Fruit fly (Drosophila melanogaster) whole organism, embryonic: ENCODE measurements around the gene fzy.

Experiments used
- Ada2b ChIP-seq: fragments of 200-800 bp; sonication (Bioruptor generic); IDR thresholded peaks from 2 replicates; pipeline ENCODE4 v1.3.6; 2022; ENCODE audit warnings: missing biosample characterization, missing genetic modification characterization
- CG11247 ChIP-seq: fragments of 200-800 bp; sonication (Bioruptor generic); IDR thresholded peaks from 2 replicates; pipeline ENCODE4 v1.3.6; 2022; ENCODE audit warnings: missing biosample characterization, missing genetic modification characterization
- CG12744 ChIP-seq: fragments of 200-800 bp; sonication (Bioruptor generic); optimal IDR thresholded peaks from 2 replicates; lab custom pipeline; 2016; ENCODE audit warnings: missing biosample characterization, missing genetic modification characterization
- CG13287 ChIP-seq: fragments of 200-800 bp; sonication (Bioruptor generic); IDR thresholded peaks from 2 replicates; pipeline ENCODE4 v1.3.6; 2022; ENCODE audit warnings: missing biosample characterization, missing genetic modification characterization; ENCODE audit not compliant: partially characterized antibody
- CG15011 ChIP-seq: fragments of 200-800 bp; sonication (Bioruptor generic); optimal IDR thresholded peaks from 3 replicates; lab custom pipeline; 2018; ENCODE audit warnings: missing biosample characterization, mild to moderate bottlenecking, missing genetic modification characterization
- CG15696 ChIP-seq: fragments of 200-800 bp; sonication (Bioruptor generic); optimal IDR thresholded peaks from 2 replicates; lab custom pipeline; 2019; ENCODE audit warnings: missing biosample characterization, mild to moderate bottlenecking, missing genetic modification characterization, moderate library complexity
- CG1602 ChIP-seq: fragments of 200-800 bp; sonication (Bioruptor generic); optimal IDR thresholded peaks from 3 replicates; lab custom pipeline; 2016; ENCODE audit warnings: missing biosample characterization, missing genetic modification characterization
- CG17359 ChIP-seq: fragments of 200-800 bp; sonication (Bioruptor generic); optimal IDR thresholded peaks from 3 replicates; lab custom pipeline; 2018; ENCODE audit warnings: missing biosample characterization, mild to moderate bottlenecking, missing genetic modification characterization, moderate library complexity
- CG33213 ChIP-seq: fragments of 200-800 bp; sonication (Bioruptor generic); optimal IDR thresholded peaks from 3 replicates; lab custom pipeline; 2016; ENCODE audit warnings: missing biosample characterization, missing genetic modification characterization
- CG42726 ChIP-seq: fragments of 200-800 bp; sonication (Bioruptor generic); IDR thresholded peaks from 2 replicates; pipeline ENCODE4 v1.3.6; 2022; ENCODE audit warnings: missing biosample characterization, missing genetic modification characterization; ENCODE audit not compliant: partially characterized antibody
- CG4730 ChIP-seq: fragments of 200-800 bp; sonication (Bioruptor generic); IDR thresholded peaks from 2 replicates; pipeline ENCODE4 v1.3.6; 2022; ENCODE audit warnings: missing biosample characterization, missing genetic modification characterization
- CG7271 ChIP-seq: fragments of 200-800 bp; sonication (Bioruptor generic); optimal IDR thresholded peaks from 2 replicates; lab custom pipeline; 2018; ENCODE audit warnings: missing biosample characterization, mild to moderate bottlenecking, missing genetic modification characterization, moderate library complexity
- CG7745 ChIP-seq: fragments of 200-800 bp; sonication (Bioruptor generic); optimal IDR thresholded peaks from 2 replicates; lab custom pipeline; 2018; ENCODE audit warnings: missing biosample characterization, mild to moderate bottlenecking, missing genetic modification characterization, moderate library complexity
- Dad ChIP-seq: fragments of 200-800 bp; sonication (Bioruptor generic); optimal IDR thresholded peaks from 3 replicates; lab custom pipeline; 2016; ENCODE audit warnings: missing biosample characterization, missing genetic modification characterization
- Dfd ChIP-seq, 2 experiments: fragments of >200 bp; optimal IDR thresholded peaks; 2 replicates each; lab custom pipeline; 2017; ENCODE audit warnings: missing biosample characterization in 2 of 2, missing genetic modification characterization in 2 of 2
- Doc2 ChIP-seq: fragments of 200-800 bp; sonication (Bioruptor generic); IDR thresholded peaks from 2 replicates; pipeline ENCODE4 v1.3.6; 2022; ENCODE audit warnings: missing biosample characterization, missing genetic modification characterization
- Dp ChIP-seq: fragments of 200-800 bp; sonication (Bioruptor generic); optimal IDR thresholded peaks from 2 replicates; lab custom pipeline; 2018; ENCODE audit warnings: missing biosample characterization, mild to moderate bottlenecking, missing genetic modification characterization, moderate library complexity
- E2f2 ChIP-seq: fragments of 200-800 bp; sonication (Bioruptor generic); IDR thresholded peaks from 2 replicates; pipeline ENCODE4 v1.3.6; 2022; ENCODE audit warnings: missing biosample characterization, missing genetic modification characterization
- Ets97D ChIP-seq: fragments of 200-800 bp; sonication (Bioruptor generic); optimal IDR thresholded peaks from 3 replicates; lab custom pipeline; 2016; ENCODE audit warnings: missing biosample characterization, missing genetic modification characterization
- H15 ChIP-seq: fragments of 200-800 bp; sonication (Bioruptor generic); IDR thresholded peaks from 3 replicates; pipeline ENCODE4 v1.3.6; 2022; ENCODE audit warnings: missing biosample characterization, missing genetic modification characterization
- HLHmδ ChIP-seq: fragments of 200-800 bp; sonication (Bioruptor generic); optimal IDR thresholded peaks from 2 replicates; lab custom pipeline; 2018; ENCODE audit warnings: missing biosample characterization, mild to moderate bottlenecking, missing genetic modification characterization, moderate library complexity
- Hr3 ChIP-seq: fragments of 200-800 bp; sonication (Bioruptor generic); optimal IDR thresholded peaks from 3 replicates; lab custom pipeline; 2016; ENCODE audit warnings: missing biosample characterization, missing genetic modification characterization
- Mes4 ChIP-seq: fragments of 200-800 bp; sonication (Bioruptor generic); optimal IDR thresholded peaks from 2 replicates; lab custom pipeline; 2016; ENCODE audit warnings: missing biosample characterization, missing genetic modification characterization
- PHDP ChIP-seq: fragments of 200-800 bp; sonication (Bioruptor generic); optimal IDR thresholded peaks from 3 replicates; lab custom pipeline; 2018; ENCODE audit warnings: missing biosample characterization, mild to moderate bottlenecking, missing genetic modification characterization, moderate library complexity
- Pdp1 ChIP-seq, 2 experiments: fragments of 200-800 bp; sonication (Bioruptor generic); optimal IDR thresholded peaks; 3 replicates each; lab custom pipeline; 2016; ENCODE audit warnings: missing biosample characterization in 2 of 2, missing genetic modification characterization in 2 of 2, mild to moderate bottlenecking in 1 of 2, moderate library complexity in 1 of 2
- Sin3A ChIP-seq: fragments of >200 bp; optimal IDR thresholded peaks from 2 replicates; lab custom pipeline; 2018
- Six4 ChIP-seq: fragments of 200-800 bp; sonication (Bioruptor generic); optimal IDR thresholded peaks from 2 replicates; lab custom pipeline; 2016; ENCODE audit warnings: missing biosample characterization, missing genetic modification characterization
- Ssrp ChIP-seq: fragments of 200-800 bp; sonication (Bioruptor generic); optimal IDR thresholded peaks from 2 replicates; lab custom pipeline; 2018; ENCODE audit warnings: missing biosample characterization, mild to moderate bottlenecking, missing genetic modification characterization, moderate library complexity
- Trl ChIP-seq, 3 experiments: fragments of >200 bp in 2 of 3; fragments of 200-800 bp in 1 of 3; sonication (Bioruptor generic) in 1 of 3; optimal IDR thresholded peaks; 2 replicates in 1 of 3; 3 replicates in 2 of 3; lab custom pipeline; 2016 to 2017; ENCODE audit warnings: missing biosample characterization in 1 of 3, missing genetic modification characterization in 1 of 3
- al ChIP-seq: fragments of 200-800 bp; sonication (Bioruptor generic); IDR thresholded peaks from 2 replicates; pipeline ENCODE4 v1.3.6; 2022; ENCODE audit warnings: missing biosample characterization, missing genetic modification characterization
- amos ChIP-seq: fragments of 200-800 bp; sonication (Bioruptor generic); IDR thresholded peaks from 2 replicates; pipeline ENCODE4 v1.3.6; 2022; ENCODE audit warnings: missing biosample characterization, missing genetic modification characterization; ENCODE audit not compliant: partially characterized antibody
- ase ChIP-seq: fragments of 200-800 bp; sonication (Bioruptor generic); IDR thresholded peaks from 3 replicates; pipeline ENCODE4 v1.3.6; 2022; ENCODE audit warnings: missing biosample characterization, missing genetic modification characterization
- cad ChIP-seq: fragments of >200 bp; optimal IDR thresholded peaks from 2 replicates; lab custom pipeline; 2017; ENCODE audit warnings: missing biosample characterization, missing genetic modification characterization
- caup ChIP-seq: fragments of 200-800 bp; sonication (Bioruptor generic); optimal IDR thresholded peaks from 3 replicates; lab custom pipeline; 2017; ENCODE audit warnings: missing biosample characterization, mild to moderate bottlenecking, missing genetic modification characterization, moderate library complexity; ENCODE audit not compliant: severe bottlenecking
- cg ChIP-seq: fragments of 200-800 bp; sonication (Bioruptor generic); optimal IDR thresholded peaks from 3 replicates; lab custom pipeline; 2019; ENCODE audit warnings: missing biosample characterization, mild to moderate bottlenecking, missing genetic modification characterization, moderate library complexity
- ci ChIP-seq: fragments of 200-800 bp; sonication (Bioruptor generic); IDR thresholded peaks from 3 replicates; pipeline ENCODE4 v1.3.6; 2022; ENCODE audit warnings: missing biosample characterization, missing genetic modification characterization
- crp ChIP-seq, 2 experiments: fragments of 200-800 bp; sonication (Bioruptor generic); optimal IDR thresholded peaks; 2 replicates in 1 of 2; 3 replicates in 1 of 2; lab custom pipeline; 2017; ENCODE audit warnings: missing biosample characterization in 2 of 2, missing genetic modification characterization in 2 of 2, mild to moderate bottlenecking in 1 of 2, moderate library complexity in 1 of 2
- dmrt11E ChIP-seq: fragments of 200-800 bp; sonication (Bioruptor generic); optimal IDR thresholded peaks from 3 replicates; lab custom pipeline; 2018; ENCODE audit warnings: missing biosample characterization, mild to moderate bottlenecking, missing genetic modification characterization, moderate library complexity
- ewg ChIP-seq: fragments of 200-800 bp; sonication (Bioruptor generic); optimal IDR thresholded peaks from 3 replicates; lab custom pipeline; 2017; ENCODE audit warnings: mild to moderate bottlenecking, missing biosample characterization, missing genetic modification reagents, missing genetic modification characterization
- ham ChIP-seq: fragments of 200-800 bp; sonication (Bioruptor generic); IDR thresholded peaks from 2 replicates; pipeline ENCODE4 v1.3.6; 2022; ENCODE audit warnings: missing biosample characterization, missing genetic modification characterization
- insv ChIP-seq, 2 experiments: fragments of 200-800 bp; sonication (Bioruptor generic); optimal IDR thresholded peaks; 3 replicates each; lab custom pipeline; 2016 to 2018; ENCODE audit warnings: missing biosample characterization in 2 of 2, missing genetic modification characterization in 2 of 2
- lilli ChIP-seq: fragments of 200-800 bp; sonication (Bioruptor generic); optimal IDR thresholded peaks from 3 replicates; lab custom pipeline; 2016; ENCODE audit warnings: missing biosample characterization, missing genetic modification characterization
- lov ChIP-seq, 2 experiments: fragments of 200-800 bp in 1 of 2; fragments of >200 bp in 1 of 2; sonication (Bioruptor generic) in 1 of 2; IDR thresholded peaks in 1 of 2; optimal IDR thresholded peaks in 1 of 2; 2 replicates in 1 of 2; 3 replicates in 1 of 2; pipeline versions ENCODE4 v1.3.6 to Lab custom; 2017 to 2022; ENCODE audit warnings: missing biosample characterization in 1 of 2, missing genetic modification characterization in 1 of 2
- pum ChIP-seq: fragments of 200-800 bp; sonication (Bioruptor generic); optimal IDR thresholded peaks from 2 replicates; lab custom pipeline; 2016; ENCODE audit warnings: missing biosample characterization, missing genetic modification characterization
- sd ChIP-seq: fragments of 200-800 bp; sonication (Bioruptor generic); optimal IDR thresholded peaks from 3 replicates; lab custom pipeline; 2018; ENCODE audit warnings: missing biosample characterization, mild to moderate bottlenecking, missing genetic modification characterization, moderate library complexity
- sens ChIP-seq: fragments of 200-800 bp; sonication (Bioruptor generic); peaks from one replicate; lab custom pipeline; 2016; ENCODE audit warnings: missing biosample characterization, missing genetic modification characterization
- tin ChIP-seq: fragments of 200-800 bp; sonication (Bioruptor generic); optimal IDR thresholded peaks from 3 replicates; lab custom pipeline; 2016; ENCODE audit warnings: missing biosample characterization, missing genetic modification characterization
- tio ChIP-seq: fragments of 200-800 bp; sonication (Bioruptor generic); optimal IDR thresholded peaks from 2 replicates; lab custom pipeline; 2017; ENCODE audit warnings: missing biosample characterization, missing genetic modification characterization, inconsistent platforms
- zen ChIP-seq: fragments of 200-800 bp; sonication (Bioruptor generic); optimal IDR thresholded peaks from 3 replicates; lab custom pipeline; 2018; ENCODE audit warnings: missing biosample characterization, mild to moderate bottlenecking, missing genetic modification characterization, moderate library complexity
- zen2 ChIP-seq: fragments of 200-800 bp; sonication (Bioruptor generic); IDR thresholded peaks from 3 replicates; pipeline ENCODE4 v1.3.6; 2022; ENCODE audit warnings: missing biosample characterization, missing genetic modification characterization; ENCODE audit not compliant: partially characterized antibody

The fzy gene

DNA sequence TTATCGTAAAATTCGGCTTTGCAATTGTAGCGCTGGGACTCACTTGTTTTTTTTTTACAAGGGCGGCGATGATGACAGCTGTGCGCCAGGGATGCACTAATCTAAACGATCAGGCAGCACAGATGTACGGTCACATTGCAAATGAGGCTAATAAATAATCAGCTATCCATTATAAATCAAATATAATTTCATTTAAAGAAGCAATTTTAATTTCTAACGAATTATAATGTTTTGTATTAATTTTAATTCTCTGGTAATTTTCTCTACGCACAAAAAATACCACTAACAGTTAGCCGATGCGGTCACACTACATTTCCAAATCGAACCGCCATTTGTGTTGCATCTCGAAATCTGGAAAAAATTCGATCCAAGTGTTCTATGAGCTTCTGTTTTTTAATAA, at the start of gene fzy, which contains the start of gene cni (continued):
- TF ChIP-seq cg (GFP tag; lab: Kevin White, UChicago) (no peak), tin (peak; percentile 31), CG13287 (GFP tag; lab: Robert Waterston, UW) (peak; percentile 49; the same call in 1 of the 2 replicates), ewg (GFP tag; lab: Kevin White, UChicago) (peak; percentile 7), CG15696 (tag; lab: Kevin White, UChicago) (no peak), CG7745 (tag; lab: Kevin White, UChicago) (no peak), Trl (optimal IDR thresholded peaks at IDR 0.05; lab: Kevin White, UChicago) (no peak), Trl (GFP tag; optimal IDR thresholded peaks at IDR 0.05; lab: Kevin White, UChicago) (no peak), Dfd (GFP tag; optimal IDR thresholded peaks at IDR 0.05; lab: Kevin White, UChicago) (no peak), sens (peak; percentile 82), caup (GFP tag; lab: Kevin White, UChicago) (no peak), Doc2 (GFP tag; lab: Robert Waterston, UW) (no peak), tio (no peak), Hr3 (GFP tag; lab: Kevin White, UChicago) (peak; percentile 27), Six4 (GFP tag; lab: Kevin White, UChicago) (peak; percentile 8), sd (tag; lab: Kevin White, UChicago) (no peak), zen2 (GFP tag; lab: Robert Waterston, UW) (no peak), Ada2b (GFP tag; lab: Robert Waterston, UW) (0 out of 2 replicates have a peak, but pooled peaks have one; percentile 16), CG15011 (GFP tag; lab: Kevin White, UChicago) (no peak), HLHmδ (GFP tag; lab: Kevin White, UChicago) (no peak), CG7271 (tag; lab: Kevin White, UChicago) (no peak), cad (GFP tag; lab: Kevin White, UChicago) (no peak), Dad (no peak), H15 (no peak), CG42726 (GFP tag; lab: Robert Waterston, UW) (no peak), lilli (GFP tag; lab: Kevin White, UChicago) (peak; percentile 48), lov (optimal IDR thresholded peaks at IDR 0.05; lab: Kevin White, UChicago) (no peak), lov (GFP tag; IDR thresholded peaks at IDR 0.05; lab: Robert Waterston, UW) (no peak), CG12744 (no peak), CG1602 (GFP tag; lab: Kevin White, UChicago) (no peak), amos (GFP tag; lab: Robert Waterston, UW) (0 out of 2 replicates have a peak, but pooled peaks have one; percentile 6), PHDP (tag; lab: Kevin White, UChicago) (peak; percentile 8), ham (GFP tag; lab: Robert Waterston, UW) (no peak), CG33213 (GFP tag; lab: Kevin White, UChicago) (no peak), CG11247 (GFP tag; lab: Robert Waterston, UW) (no peak), al (GFP tag; lab: Robert Waterston, UW) (no peak), dmrt11E (peak; percentile 21), Ssrp (tag; lab: Kevin White, UChicago) (peak; percentile 3), CG17359 (peak; percentile 1), Dp (GFP tag; lab: Kevin White, UChicago) (peak; percentile 88), ase (no peak), zen (tag; lab: Kevin White, UChicago) (peak; percentile 66), E2f2 (GFP tag; lab: Robert Waterston, UW) (peak; percentile 93), insv (GFP tag; optimal IDR thresholded peaks at IDR 0.05; lab: Kevin White, UChicago) (peak in 1 of 2 experiments; percentile 28), CG4730 (GFP tag; lab: Robert Waterston, UW) (no peak), Sin3A (peak; percentile 86), crp (GFP tag; optimal IDR thresholded peaks at IDR 0.05; lab: Kevin White, UChicago) (peak; percentile 89 to 97), pum (GFP tag; lab: Kevin White, UChicago) (no peak), Ets97D (peak; percentile 73), Mes4 (no peak), Pdp1 (GFP tag; optimal IDR thresholded peaks at IDR 0.05; lab: Kevin White, UChicago) (peak; percentile 1 to 29), ci (no peak)
